Fruit fly (Drosophila melanogaster) whole organism, embryonic: ENCODE data around the gene CG17344.

Experiments used
- Adf1 ChIP-seq: fragments of 200-800 bp; sonication (Bioruptor generic); IDR thresholded peaks from 2 replicates; pipeline ENCODE4 v1.3.6; 2022; ENCODE audit warnings: missing biosample characterization, missing genetic modification characterization
- CG10543 ChIP-seq: fragments of 200-800 bp; sonication (Bioruptor generic); optimal IDR thresholded peaks from 3 replicates; lab custom pipeline; 2017; ENCODE audit warnings: missing biosample characterization, mild to moderate bottlenecking, missing genetic modification characterization, moderate library complexity
- CG12391 ChIP-seq: fragments of 200-800 bp; sonication (Bioruptor generic); optimal IDR thresholded peaks from 3 replicates; lab custom pipeline; 2018; ENCODE audit warnings: missing biosample characterization, mild to moderate bottlenecking, missing genetic modification characterization, moderate library complexity
- CG12659 ChIP-seq: fragments of 200-800 bp; sonication (Bioruptor generic); optimal IDR thresholded peaks from 3 replicates; lab custom pipeline; 2017; ENCODE audit warnings: mild to moderate bottlenecking, missing biosample characterization, missing genetic modification reagents, missing genetic modification characterization
- CG13894 ChIP-seq: fragments of 200-800 bp; sonication (Bioruptor generic); optimal IDR thresholded peaks from 3 replicates; lab custom pipeline; 2018; ENCODE audit warnings: missing biosample characterization, mild to moderate bottlenecking, missing genetic modification characterization, moderate library complexity
- CG14710 ChIP-seq: fragments of 200-800 bp; sonication (Bioruptor generic); optimal IDR thresholded peaks from 3 replicates; lab custom pipeline; 2019; ENCODE audit warnings: missing biosample characterization, mild to moderate bottlenecking, missing genetic modification characterization, moderate library complexity
- CG17361 ChIP-seq: fragments of 200-800 bp; sonication (Bioruptor generic); IDR thresholded peaks from 3 replicates; pipeline ENCODE4 v1.3.6; 2022; ENCODE audit warnings: missing biosample characterization, missing genetic modification characterization
- CG17829 ChIP-seq: fragments of 200-800 bp; optimal IDR thresholded peaks from 2 replicates; lab custom pipeline; 2019; ENCODE audit warnings: missing biosample characterization, mild to moderate bottlenecking, missing genetic modification characterization, moderate library complexity
- CG2199 ChIP-seq: fragments of 200-800 bp; sonication (Bioruptor generic); IDR thresholded peaks from 3 replicates; pipeline ENCODE4 v1.3.6; 2022; ENCODE audit warnings: missing biosample characterization, missing genetic modification characterization
- CG2712 ChIP-seq: fragments of 200-800 bp; optimal IDR thresholded peaks from 3 replicates; lab custom pipeline; 2019; ENCODE audit warnings: missing biosample characterization, mild to moderate bottlenecking, missing genetic modification characterization, moderate library complexity
- CG30020 ChIP-seq: fragments of 200-800 bp; optimal IDR thresholded peaks from 2 replicates; lab custom pipeline; 2019; ENCODE audit warnings: missing biosample characterization, mild to moderate bottlenecking, missing genetic modification characterization, moderate library complexity
- CG32532 ChIP-seq: fragments of 200-800 bp; sonication (Bioruptor generic); IDR thresholded peaks from 2 replicates; pipeline ENCODE4 v1.3.6; 2022; ENCODE audit warnings: missing biosample characterization, missing genetic modification characterization
- CG3995 ChIP-seq: fragments of 200-800 bp; sonication (Bioruptor generic); optimal IDR thresholded peaks from 3 replicates; lab custom pipeline; 2016; ENCODE audit warnings: missing biosample characterization, missing genetic modification characterization
- CG6175 ChIP-seq: fragments of 200-800 bp; sonication (Bioruptor generic); IDR thresholded peaks from 3 replicates; pipeline ENCODE4 v1.3.6; 2022; ENCODE audit warnings: missing biosample characterization, missing genetic modification characterization
- CG6689 ChIP-seq: fragments of 200-800 bp; sonication (Bioruptor generic); IDR thresholded peaks from 2 replicates; pipeline ENCODE4 v1.3.6; 2022; ENCODE audit warnings: missing biosample characterization, missing genetic modification characterization
- CG6791 ChIP-seq: fragments of 200-800 bp; sonication (Bioruptor generic); IDR thresholded peaks from 3 replicates; pipeline ENCODE4 v1.3.6; 2022; ENCODE audit warnings: missing biosample characterization, missing genetic modification characterization; ENCODE audit not compliant: partially characterized antibody
- CG7357 ChIP-seq: fragments of 200-800 bp; sonication (Bioruptor generic); IDR thresholded peaks from 3 replicates; pipeline ENCODE4 v1.3.6; 2022; ENCODE audit warnings: missing biosample characterization, missing genetic modification characterization
- CG9215 ChIP-seq: fragments of 200-800 bp; sonication (Bioruptor generic); IDR thresholded peaks from 2 replicates; pipeline ENCODE4 v1.3.6; 2022; ENCODE audit warnings: missing biosample characterization, missing genetic modification characterization
- CG9797 ChIP-seq: fragments of 200-800 bp; sonication (Bioruptor generic); optimal IDR thresholded peaks from 3 replicates; lab custom pipeline; 2018; ENCODE audit warnings: missing biosample characterization, mild to moderate bottlenecking, missing genetic modification characterization
- CrebB ChIP-seq: fragments of 200-800 bp; sonication (Bioruptor generic); optimal IDR thresholded peaks from 3 replicates; lab custom pipeline; 2018; ENCODE audit warnings: missing biosample characterization, mild to moderate bottlenecking, missing genetic modification characterization
- Dll ChIP-seq: fragments of 200-800 bp; sonication (Bioruptor generic); IDR thresholded peaks from 4 replicates; pipeline ENCODE4 v1.3.6; 2022; ENCODE audit warnings: missing biosample characterization, missing genetic modification characterization; ENCODE audit not compliant: partially characterized antibody
- Eip74EF ChIP-seq, 2 experiments: fragments of 200-800 bp in 1 of 2; fragments of >200 bp in 1 of 2; sonication (Bioruptor generic) in 1 of 2; optimal IDR thresholded peaks; 2 replicates each; lab custom pipeline; 2017 to 2019; ENCODE audit warnings: missing biosample characterization in 2 of 2, missing genetic modification characterization in 2 of 2, mild to moderate bottlenecking in 1 of 2, moderate library complexity in 1 of 2
- Ets65A ChIP-seq: fragments of 200-800 bp; sonication (Bioruptor generic); peaks from one replicate; lab custom pipeline; 2016; ENCODE audit warnings: missing biosample characterization, missing genetic modification characterization
- Fer1 ChIP-seq: fragments of 200-800 bp; sonication (Bioruptor generic); optimal IDR thresholded peaks from 2 replicates; lab custom pipeline; 2017; ENCODE audit warnings: missing biosample characterization, mild to moderate bottlenecking, missing genetic modification characterization
- HmgZ ChIP-seq: fragments of 200-800 bp; sonication (Bioruptor generic); optimal IDR thresholded peaks from 2 replicates; lab custom pipeline; 2018; ENCODE audit warnings: missing biosample characterization, mild to moderate bottlenecking, missing genetic modification characterization
- Hmr ChIP-seq: fragments of 200-800 bp; sonication (Bioruptor generic); optimal IDR thresholded peaks from 3 replicates; lab custom pipeline; 2017; ENCODE audit warnings: mild to moderate bottlenecking, missing biosample characterization, missing genetic modification reagents, missing genetic modification characterization
- Hr51 ChIP-seq, 2 experiments: fragments of 200-800 bp; sonication (Bioruptor generic); optimal IDR thresholded peaks; 2 replicates in 1 of 2; 3 replicates in 1 of 2; lab custom pipeline; 2016 to 2018; ENCODE audit warnings: missing biosample characterization in 2 of 2, missing genetic modification characterization in 2 of 2, mild to moderate bottlenecking in 1 of 2, moderate library complexity in 1 of 2
- Lhr ChIP-seq: fragments of 200-800 bp; sonication (Bioruptor generic); optimal IDR thresholded peaks from 3 replicates; lab custom pipeline; 2017; ENCODE audit warnings: mild to moderate bottlenecking, missing biosample characterization, missing genetic modification reagents, missing genetic modification characterization
- MESR4 ChIP-seq: fragments of 200-800 bp; sonication (Bioruptor generic); optimal IDR thresholded peaks from 2 replicates; lab custom pipeline; 2018; ENCODE audit warnings: missing biosample characterization, mild to moderate bottlenecking, missing genetic modification characterization, moderate library complexity
- Med ChIP-seq: fragments of 200-800 bp; sonication (Bioruptor generic); peaks from one replicate; lab custom pipeline; 2016; ENCODE audit warnings: missing biosample characterization, missing genetic modification characterization, mild to moderate bottlenecking, inconsistent platforms, moderate library complexity
- NFAT ChIP-seq: fragments of 200-800 bp; sonication (Bioruptor generic); IDR thresholded peaks from 2 replicates; pipeline ENCODE4 v1.3.6; 2022; ENCODE audit warnings: missing biosample characterization, missing genetic modification characterization
- Nf-YC ChIP-seq: fragments of 200-800 bp; optimal IDR thresholded peaks from 3 replicates; lab custom pipeline; 2019; ENCODE audit warnings: missing biosample characterization, mild to moderate bottlenecking, missing genetic modification characterization, moderate library complexity
- Opbp ChIP-seq: fragments of 200-800 bp; sonication (Bioruptor generic); IDR thresholded peaks from 3 replicates; pipeline ENCODE4 v1.3.6; 2022; ENCODE audit warnings: missing biosample characterization, missing genetic modification characterization; ENCODE audit not compliant: partially characterized antibody
- Sin3A ChIP-seq: fragments of >200 bp; optimal IDR thresholded peaks from 2 replicates; lab custom pipeline; 2018
- YL-1 ChIP-seq: fragments of 200-800 bp; sonication (Bioruptor generic); optimal IDR thresholded peaks from 3 replicates; lab custom pipeline; 2017; ENCODE audit warnings: missing biosample characterization, mild to moderate bottlenecking, missing genetic modification characterization
- aop ChIP-seq: fragments of 200-800 bp; sonication (Bioruptor generic); IDR thresholded peaks from 2 replicates; pipeline ENCODE4 v1.3.6; 2022; ENCODE audit warnings: missing biosample characterization, missing genetic modification characterization
- ato ChIP-seq: fragments of 200-800 bp; sonication (Bioruptor generic); IDR thresholded peaks from 2 replicates; pipeline ENCODE4 v1.3.6; 2022; ENCODE audit warnings: missing biosample characterization, missing genetic modification characterization; ENCODE audit not compliant: partially characterized antibody
- chm ChIP-seq: fragments of 200-800 bp; sonication (Bioruptor generic); IDR thresholded peaks from 2 replicates; pipeline ENCODE4 v1.3.6; 2022; ENCODE audit warnings: missing biosample characterization, missing genetic modification characterization
- croc ChIP-seq: fragments of 200-800 bp; sonication (Bioruptor generic); conservative IDR thresholded peaks from 3 replicates; pipeline ENCODE4 v1.3.6; 2022; ENCODE audit warnings: missing biosample characterization, missing genetic modification characterization
- fru ChIP-seq: fragments of >200 bp; optimal IDR thresholded peaks from 2 replicates; lab custom pipeline; 2017
- grn ChIP-seq: fragments of 200-800 bp; sonication (Bioruptor generic); optimal IDR thresholded peaks from 3 replicates; lab custom pipeline; 2017; ENCODE audit warnings: missing biosample characterization, missing genetic modification characterization
- gsb ChIP-seq: fragments of 200-800 bp; sonication (Bioruptor generic); IDR thresholded peaks from 2 replicates; pipeline ENCODE4 v1.3.6; 2022; ENCODE audit warnings: missing biosample characterization, missing genetic modification characterization
- nau ChIP-seq: fragments of 200-800 bp; sonication (Bioruptor generic); optimal IDR thresholded peaks from 3 replicates; lab custom pipeline; 2017; ENCODE audit warnings: missing biosample characterization, mild to moderate bottlenecking, missing genetic modification characterization, missing genetic modification reagents
- pzg ChIP-seq: fragments of 200-800 bp; sonication (Bioruptor generic); optimal IDR thresholded peaks from 3 replicates; lab custom pipeline; 2018; ENCODE audit warnings: missing biosample characterization, mild to moderate bottlenecking, missing genetic modification characterization, moderate library complexity
- rib ChIP-seq: fragments of 200-800 bp; sonication (Bioruptor generic); IDR thresholded peaks from 2 replicates; pipeline ENCODE4 v1.3.6; 2022; ENCODE audit warnings: missing biosample characterization, missing genetic modification characterization
- sens ChIP-seq: fragments of 200-800 bp; sonication (Bioruptor generic); peaks from one replicate; lab custom pipeline; 2016; ENCODE audit warnings: missing biosample characterization, missing genetic modification characterization
- stwl ChIP-seq: fragments of 200-800 bp; sonication (Bioruptor generic); optimal IDR thresholded peaks from 3 replicates; lab custom pipeline; 2018; ENCODE audit warnings: missing biosample characterization, mild to moderate bottlenecking, missing genetic modification characterization, moderate library complexity
- sug ChIP-seq: fragments of 200-800 bp; optimal IDR thresholded peaks from 2 replicates; lab custom pipeline; 2019; ENCODE audit warnings: missing biosample characterization, mild to moderate bottlenecking, missing genetic modification characterization, moderate library complexity
- trem ChIP-seq: fragments of 200-800 bp; optimal IDR thresholded peaks from 3 replicates; lab custom pipeline; 2019; ENCODE audit warnings: missing biosample characterization, mild to moderate bottlenecking, missing genetic modification characterization, moderate library complexity

Gene CG17344

DNA sequence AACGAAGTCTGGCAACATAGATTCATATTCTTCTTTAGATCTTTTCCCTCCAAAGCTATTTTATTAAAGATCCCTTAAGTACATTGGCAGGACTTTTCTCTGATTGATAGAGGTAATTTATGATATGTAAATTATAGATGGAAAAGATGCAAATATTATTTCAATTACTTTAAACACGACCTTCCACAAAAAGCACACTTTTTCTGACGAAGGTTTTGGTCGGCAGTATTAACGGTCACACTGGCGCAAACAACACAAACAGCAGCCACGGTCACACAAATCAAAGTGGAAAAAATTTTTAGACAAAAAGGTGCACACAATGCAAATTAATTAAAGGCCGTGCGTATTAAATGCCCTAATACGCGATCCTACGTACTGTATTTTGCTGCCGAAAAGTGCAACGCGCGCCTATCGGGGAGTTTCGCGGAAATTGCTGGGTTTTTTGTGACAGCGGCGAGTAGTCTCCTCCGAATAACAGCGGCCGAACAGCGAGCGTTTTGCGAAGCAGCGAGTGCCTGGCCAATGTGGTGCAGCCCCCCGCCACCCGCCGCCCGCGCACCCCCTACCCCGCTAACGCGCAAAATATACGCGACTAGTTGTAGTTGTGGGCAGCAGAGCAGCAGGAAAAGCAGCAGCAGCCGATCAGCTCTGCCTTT, 47.9 kb upstream of the CG17344 start, which contains the start of gene CG10492 (continued):
- TF ChIP-seq fru = peak; percentile 44
- TF ChIP-seq CG6791 (GFP tag; lab: Robert Waterston, UW) = peak; percentile 55; the same call in 1 of the 3 replicates
- TF ChIP-seq stwl (tag; lab: Kevin White, UChicago) = peak; percentile 51
- TF ChIP-seq Hr51 (GFP tag; optimal IDR thresholded peaks at IDR 0.05; lab: Kevin White, UChicago) = no peak
- TF ChIP-seq MESR4 = peak; percentile 92
- no peak for TF ChIP-seq nau (GFP tag; lab: Kevin White, UChicago)
- TF ChIP-seq CG6175 (GFP tag; lab: Robert Waterston, UW) = peak; percentile 40; the same call in 1 of the 3 replicates
- TF ChIP-seq NFAT (GFP tag; lab: Robert Waterston, UW) = peak; percentile 52
- no peak for TF ChIP-seq aop
- 0 out of 3 replicates have a peak, but pooled peaks have one; percentile 15 for TF ChIP-seq CG2199 (GFP tag; lab: Robert Waterston, UW)
- TF ChIP-seq Med (GFP tag; lab: Kevin White, UChicago) = peak; percentile 60
- peak; percentile 68 for TF ChIP-seq CG12659 (GFP tag; lab: Kevin White, UChicago)
- peak; percentile 90 for TF ChIP-seq trem (tag; lab: Kevin White, UChicago)
- no peak for TF ChIP-seq CG9215
- TF ChIP-seq CG32532 (GFP tag; lab: Robert Waterston, UW) = peak; percentile 34; the same call in 1 of the 2 replicates
- TF ChIP-seq CG7357 (GFP tag; lab: Robert Waterston, UW) = no peak
- peak; percentile 23 for TF ChIP-seq CG17829
- no peak for TF ChIP-seq grn (GFP tag; lab: Kevin White, UChicago)
- TF ChIP-seq Adf1 = peak; percentile 84
- peak; percentile 24 for TF ChIP-seq CG2712 (tag; lab: Kevin White, UChicago)
- TF ChIP-seq Lhr (GFP tag; lab: Kevin White, UChicago) = peak; percentile 84
- TF ChIP-seq Sin3A (lab: Kevin White, UChicago) = peak; percentile 88
- TF ChIP-seq Hmr (GFP tag; lab: Kevin White, UChicago) = peak; percentile 19
- TF ChIP-seq CG13894 = no peak
- no peak for TF ChIP-seq gsb
- TF ChIP-seq CG14710 (tag; lab: Kevin White, UChicago) = peak; percentile 87
- TF ChIP-seq rib (GFP tag; lab: Robert Waterston, UW) = peak; percentile 69; the same call in 1 of the 2 replicates
- TF ChIP-seq ato = no peak
- TF ChIP-seq YL-1 (GFP tag; lab: Kevin White, UChicago) = peak; percentile 79
- peak; percentile 23; the same call in 1 of the 3 replicates for TF ChIP-seq CG17361 (GFP tag; lab: Robert Waterston, UW)
- peak; percentile 29 for TF ChIP-seq sens (GFP tag; lab: Kevin White, UChicago)
- TF ChIP-seq pzg = peak; percentile 73
- TF ChIP-seq chm (GFP tag; lab: Robert Waterston, UW) = no peak
- TF ChIP-seq CG30020 (tag; lab: Kevin White, UChicago) = peak; percentile 49
- TF ChIP-seq CG12391 (tag; lab: Kevin White, UChicago) = peak; percentile 7
- TF ChIP-seq HmgZ (tag; lab: Kevin White, UChicago) = peak; percentile 15
- TF ChIP-seq Dll (GFP tag; lab: Robert Waterston, UW) = 0 out of 4 replicates have a peak, but pooled peaks have one; percentile 39
- TF ChIP-seq Ets65A = peak; percentile 80
- TF ChIP-seq CG6689 (GFP tag; lab: Robert Waterston, UW) = no peak
- peak; percentile 36 for TF ChIP-seq CrebB
- TF ChIP-seq CG10543 (GFP tag; lab: Kevin White, UChicago) = peak; percentile 28
- TF ChIP-seq sug = peak; percentile 49
- TF ChIP-seq Opbp = peak; percentile 51; the same call in 1 of the 3 replicates
- peak; percentile 44 for TF ChIP-seq Nf-YC (tag; lab: Kevin White, UChicago)
- no peak for TF ChIP-seq Eip74EF (GFP tag; optimal IDR thresholded peaks at IDR 0.05; lab: Kevin White, UChicago)
- peak; percentile 75 for TF ChIP-seq CG3995 (GFP tag; lab: Kevin White, UChicago)
- TF ChIP-seq CG9797 (GFP tag; lab: Kevin White, UChicago) = peak; percentile 92
- TF ChIP-seq croc (GFP tag; lab: Robert Waterston, UW) = no peak
- peak; percentile 24 for TF ChIP-seq Fer1 (GFP tag; lab: Kevin White, UChicago)
